Worm (Caenorhabditis elegans) whole organism, mixed stage, embryonic: ENCODE measurements around the gene nprl-2.

Experiments
- mep-1 ChIP-seq: fragments of 150-350 bp; optimal IDR thresholded peaks from 2 replicates; lab custom pipeline; 2017; ENCODE audit warnings: missing biosample characterization, missing genetic modification reagents, missing genetic modification characterization, inconsistent platforms
- nhr-12 ChIP-seq: fragments of 150-350 bp; optimal IDR thresholded peaks from 2 replicates; lab custom pipeline; 2014; ENCODE audit warnings: missing biosample characterization, missing genetic modification characterization
- nhr-76 ChIP-seq: sonication (generic microtip); optimal IDR thresholded peaks from 2 replicates; lab custom pipeline; 2017; ENCODE audit warnings: missing biosample characterization, missing genetic modification characterization
- sem-2 ChIP-seq: fragments of 200-800 bp; sonication (Bioruptor generic); optimal IDR thresholded peaks from 2 replicates; lab custom pipeline; 2018; ENCODE audit warnings: mild to moderate bottlenecking, missing genetic modification characterization, missing compliant biosample characterization
- unc-39 ChIP-seq: fragments of 150-350 bp; optimal IDR thresholded peaks from 2 replicates; lab custom pipeline; 2014; ENCODE audit warnings: missing biosample characterization, missing genetic modification characterization

DNA sequence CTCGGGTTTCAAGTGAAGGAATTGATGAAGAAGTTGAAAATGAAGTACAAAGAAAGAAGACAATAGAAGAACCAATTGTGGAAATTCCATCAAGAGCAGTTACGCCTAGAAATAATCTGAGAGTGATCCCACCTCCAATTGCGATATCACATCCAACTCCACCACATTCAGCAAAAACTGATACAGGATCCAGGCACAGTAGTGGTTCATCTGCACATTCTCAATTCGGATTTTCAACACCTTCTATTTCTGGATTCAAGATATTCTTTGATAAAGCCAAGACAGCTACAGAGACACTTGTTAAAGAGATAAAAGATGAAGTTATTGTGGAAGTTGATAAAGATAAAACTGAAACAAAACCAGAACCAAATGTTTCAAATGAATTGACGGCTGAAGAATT, 51.5 kb downstream of the nprl-2 start:
- TF ChIP-seq nhr-12 (tag; lab: Kevin White, UChicago) = no peak
- TF ChIP-seq sem-2 (GFP tag; lab: Kevin White, UChicago) = no peak
- TF ChIP-seq unc-39 (tag; lab: Kevin White, UChicago) = no peak
- TF ChIP-seq nhr-76 (tag; lab: Kevin White, UChicago) = no peak
- no peak for TF ChIP-seq mep-1 (tag; lab: Kevin White, UChicago)
